Worm (Caenorhabditis elegans) whole organism, late embryonic: ENCODE measurements around the gene pms-2.
A peak's percentile ranks its signal among the peaks of the same experiment; 100 is the strongest.

Source experiments
- C08G9.2 ChIP-seq: sonication (generic microtip); optimal IDR thresholded peaks from 2 replicates; lab custom pipeline; 2016; ENCODE audit warnings: mild to moderate bottlenecking, missing genetic modification characterization, moderate library complexity, missing compliant biosample characterization
- C38D4.7 ChIP-seq: fragments of 200-800 bp; sonication (Bioruptor generic); optimal IDR thresholded peaks from 2 replicates; lab custom pipeline; 2018; ENCODE audit warnings: mild to moderate bottlenecking, missing genetic modification characterization, moderate library complexity, missing compliant biosample characterization
- F13H6.1 ChIP-seq: sonication (generic microtip); optimal IDR thresholded peaks from 2 replicates; lab custom pipeline; 2016; ENCODE audit warnings: missing genetic modification characterization, missing compliant biosample characterization
- K02D7.2 ChIP-seq: sonication (generic microtip); optimal IDR thresholded peaks from 2 replicates; lab custom pipeline; 2017; ENCODE audit warnings: mild to moderate bottlenecking, missing genetic modification characterization, missing compliant biosample characterization
- T23F11.4 ChIP-seq: fragments of 200-800 bp; sonication (Bioruptor generic); optimal IDR thresholded peaks from 2 replicates; lab custom pipeline; 2018; ENCODE audit warnings: mild to moderate bottlenecking, missing genetic modification characterization, missing compliant biosample characterization
- Y22D7AL.16 ChIP-seq: sonication (generic microtip); optimal IDR thresholded peaks from 2 replicates; lab custom pipeline; 2016; ENCODE audit warnings: missing genetic modification characterization, missing compliant biosample characterization
- ama-1 ChIP-seq: fragments of 150-350 bp; optimal IDR thresholded peaks from 2 replicates; lab custom pipeline; 2014
- ceh-14 ChIP-seq: sonication (generic microtip); optimal IDR thresholded peaks from 2 replicates; lab custom pipeline; 2016; ENCODE audit warnings: missing genotype, missing genetic modification characterization, missing compliant biosample characterization
- ceh-18 ChIP-seq: sonication (generic microtip); optimal IDR thresholded peaks from 2 replicates; lab custom pipeline; 2016; ENCODE audit warnings: missing genetic modification characterization, missing compliant biosample characterization
- ceh-19 ChIP-seq: fragments of 200-800 bp; sonication (Bioruptor generic); optimal IDR thresholded peaks from 2 replicates; lab custom pipeline; 2018; ENCODE audit warnings: mild to moderate bottlenecking, missing genetic modification characterization, missing compliant biosample characterization
- ceh-2 ChIP-seq: sonication (generic microtip); optimal IDR thresholded peaks from 2 replicates; lab custom pipeline; 2016; ENCODE audit warnings: missing genotype, missing genetic modification characterization, missing compliant biosample characterization
- ceh-31 ChIP-seq: sonication (generic microtip); optimal IDR thresholded peaks from 2 replicates; lab custom pipeline; 2016; ENCODE audit warnings: missing genetic modification characterization, missing compliant biosample characterization
- ceh-34 ChIP-seq: sonication (generic microtip); optimal IDR thresholded peaks from 2 replicates; lab custom pipeline; 2016; ENCODE audit warnings: mild to moderate bottlenecking, missing genetic modification characterization, missing compliant biosample characterization
- ceh-48 ChIP-seq: sonication (generic microtip); optimal IDR thresholded peaks from 2 replicates; lab custom pipeline; 2016; ENCODE audit warnings: missing genetic modification characterization, inconsistent platforms, missing compliant biosample characterization
- ceh-6 ChIP-seq: fragments of 200-800 bp; sonication (Bioruptor generic); optimal IDR thresholded peaks from 2 replicates; lab custom pipeline; 2018; ENCODE audit warnings: mild to moderate bottlenecking, missing genetic modification characterization, missing compliant biosample characterization
- ceh-9 ChIP-seq: sonication (generic microtip); optimal IDR thresholded peaks from 2 replicates; lab custom pipeline; 2016; ENCODE audit warnings: mild to moderate bottlenecking, missing genetic modification characterization, inconsistent platforms, missing compliant biosample characterization
- dmd-4 ChIP-seq: sonication (generic microtip); optimal IDR thresholded peaks from 2 replicates; lab custom pipeline; 2016; ENCODE audit warnings: borderline replicate concordance, missing genetic modification characterization, missing compliant biosample characterization
- dve-1 ChIP-seq: sonication (generic microtip); optimal IDR thresholded peaks from 2 replicates; lab custom pipeline; 2017; ENCODE audit warnings: antibody characterized with exemption, mild to moderate bottlenecking, missing genetic modification characterization, missing compliant biosample characterization
- elt-2 ChIP-seq: sonication (generic microtip); optimal IDR thresholded peaks from 2 replicates; lab custom pipeline; 2016; ENCODE audit warnings: missing genetic modification reagents, missing genetic modification characterization, missing compliant biosample characterization
- elt-4 ChIP-seq: sonication (generic microtip); optimal IDR thresholded peaks from 2 replicates; lab custom pipeline; 2016; ENCODE audit warnings: missing genetic modification characterization, missing compliant biosample characterization
- ets-4 ChIP-seq: sonication (generic microtip); optimal IDR thresholded peaks from 2 replicates; lab custom pipeline; 2016; ENCODE audit warnings: missing genetic modification characterization, missing compliant biosample characterization
- eyg-1 ChIP-seq: sonication (generic microtip); optimal IDR thresholded peaks from 2 replicates; lab custom pipeline; 2016; ENCODE audit warnings: missing genotype, missing genetic modification characterization, missing compliant biosample characterization
- fax-1 ChIP-seq: sonication (generic microtip); optimal IDR thresholded peaks from 2 replicates; lab custom pipeline; 2016; ENCODE audit warnings: missing genotype, missing genetic modification characterization, missing compliant biosample characterization
- fkh-10 ChIP-seq: fragments of 150-350 bp; optimal IDR thresholded peaks from 2 replicates; lab custom pipeline; 2014; ENCODE audit warnings: missing biosample characterization, missing genetic modification reagents, missing genetic modification characterization
- fkh-6 ChIP-seq: sonication (generic microtip); optimal IDR thresholded peaks from 2 replicates; lab custom pipeline; 2016; ENCODE audit warnings: missing genetic modification characterization, missing compliant biosample characterization
- gmeb-2 ChIP-seq: sonication (generic microtip); optimal IDR thresholded peaks from 2 replicates; lab custom pipeline; 2016; ENCODE audit warnings: missing genetic modification characterization, inconsistent platforms, missing compliant biosample characterization
- hlh-15 ChIP-seq: sonication (generic microtip); optimal IDR thresholded peaks from 2 replicates; lab custom pipeline; 2016; ENCODE audit warnings: missing genetic modification characterization, missing compliant biosample characterization
- hlh-30 ChIP-seq: sonication (generic microtip); optimal IDR thresholded peaks from 2 replicates; lab custom pipeline; 2017; ENCODE audit warnings: antibody characterized with exemption, missing genetic modification characterization, missing compliant biosample characterization; ENCODE audit not compliant: insufficient read depth
- hlh-8 ChIP-seq: sonication (generic microtip); optimal IDR thresholded peaks from 2 replicates; lab custom pipeline; 2016; ENCODE audit warnings: missing genotype, missing genetic modification characterization, missing compliant biosample characterization
- madf-2 ChIP-seq: sonication (generic microtip); optimal IDR thresholded peaks from 2 replicates; lab custom pipeline; 2017; ENCODE audit warnings: missing genetic modification characterization, missing compliant biosample characterization
- nhr-11 ChIP-seq: fragments of 150-350 bp; optimal IDR thresholded peaks from 2 replicates; lab custom pipeline; 2014; ENCODE audit warnings: missing biosample characterization, missing genetic modification characterization
- nhr-232 ChIP-seq: sonication (generic microtip); optimal IDR thresholded peaks from 2 replicates; lab custom pipeline; 2016; ENCODE audit warnings: missing genetic modification characterization, missing compliant biosample characterization
- npax-4 ChIP-seq: sonication (generic microtip); optimal IDR thresholded peaks from 2 replicates; lab custom pipeline; 2016; ENCODE audit warnings: missing genetic modification characterization, missing compliant biosample characterization
- pha-4 ChIP-seq: fragments of 150-350 bp; optimal IDR thresholded peaks from 2 replicates; lab custom pipeline; 2018; ENCODE audit warnings: missing biosample characterization, missing genetic modification reagents, missing genetic modification characterization
- pqm-1 ChIP-seq: sonication (generic microtip); optimal IDR thresholded peaks from 2 replicates; lab custom pipeline; 2016; ENCODE audit warnings: missing genetic modification characterization, missing compliant biosample characterization
- pros-1 ChIP-seq: fragments of 150-350 bp; optimal IDR thresholded peaks from 2 replicates; lab custom pipeline; 2014; ENCODE audit warnings: missing biosample characterization, missing genetic modification reagents, missing genetic modification characterization
- ref-2 ChIP-seq: sonication (generic microtip); optimal IDR thresholded peaks from 2 replicates; lab custom pipeline; 2016; ENCODE audit warnings: missing genetic modification characterization, missing compliant biosample characterization
- rnt-1 ChIP-seq: sonication (generic microtip); optimal IDR thresholded peaks from 2 replicates; lab custom pipeline; 2016; ENCODE audit warnings: missing genetic modification characterization, missing compliant biosample characterization
- tbx-2 ChIP-seq: sonication (generic microtip); optimal IDR thresholded peaks from 2 replicates; lab custom pipeline; 2016; ENCODE audit warnings: missing genetic modification characterization, missing compliant biosample characterization
- tbx-7 ChIP-seq: sonication (generic microtip); optimal IDR thresholded peaks from 2 replicates; lab custom pipeline; 2016; ENCODE audit warnings: missing genotype, missing genetic modification characterization, missing compliant biosample characterization
- unc-3 ChIP-seq, 2 experiments: fragments of 200-800 bp in 1 of 2; sonication (Bioruptor generic) in 1 of 2; sonication (generic microtip) in 1 of 2; conservative IDR thresholded peaks in 1 of 2; optimal IDR thresholded peaks in 1 of 2; 2 replicates each; pipeline versions ENCODE4 v1.3.6 to Lab custom; 2016 to 2022; ENCODE audit warnings: missing compliant biosample characterization in 2 of 2, missing genetic modification characterization in 2 of 2, missing genetic modification reagents in 1 of 2
- unc-55 ChIP-seq: sonication (generic microtip); optimal IDR thresholded peaks from 2 replicates; lab custom pipeline; 2017; ENCODE audit warnings: missing biosample characterization, missing genetic modification reagents, missing genetic modification characterization
- unc-86 ChIP-seq: sonication (generic microtip); optimal IDR thresholded peaks from 2 replicates; lab custom pipeline; 2016; ENCODE audit warnings: missing genetic modification characterization, missing compliant biosample characterization
- zip-5 ChIP-seq: sonication (generic microtip); optimal IDR thresholded peaks from 2 replicates; lab custom pipeline; 2016; ENCODE audit warnings: missing genetic modification characterization, missing compliant biosample characterization
- ztf-16 ChIP-seq: sonication (generic microtip); optimal IDR thresholded peaks from 2 replicates; lab custom pipeline; 2017; ENCODE audit warnings: missing genetic modification characterization, missing compliant biosample characterization

Gene pms-2

ce11 chrV:11533365-11533949 lies 36.9 kb downstream of the pms-2 start:
- no peak for TF ChIP-seq elt-4
- no peak for TF ChIP-seq unc-86 (tag; lab: Kevin White, UChicago)
- no peak for TF ChIP-seq dmd-4
- no peak for TF ChIP-seq ceh-19
- no peak for TF ChIP-seq ceh-14 (tag; lab: Kevin White, UChicago)
- TF ChIP-seq fax-1 (tag; lab: Kevin White, UChicago), result no peak
- no peak for TF ChIP-seq ceh-2 (tag; lab: Kevin White, UChicago)
- no peak for TF ChIP-seq ztf-16
- TF ChIP-seq pha-4 (tag; lab: Kevin White, UChicago), result no peak
- TF ChIP-seq tbx-7 (tag; lab: Kevin White, UChicago), result no peak
- TF ChIP-seq C38D4.7, result no peak
- TF ChIP-seq unc-55 (GFP tag; lab: Kevin White, UChicago), result no peak
- no peak for TF ChIP-seq ceh-34 (tag; lab: Kevin White, UChicago)

- no peak for TF ChIP-seq ama-1 (lab: Kevin White, UChicago)
- no peak for TF ChIP-seq dmd-4
- no peak for TF ChIP-seq F13H6.1 (tag; lab: Kevin White, UChicago)
- TF ChIP-seq fkh-10 (GFP tag; lab: Kevin White, UChicago), result no peak
- TF ChIP-seq ets-4 (tag; lab: Kevin White, UChicago), result no peak
- TF ChIP-seq gmeb-2, result no peak
- TF ChIP-seq ceh-2 (tag; lab: Kevin White, UChicago), result no peak
- no peak for TF ChIP-seq ceh-31
- no peak for TF ChIP-seq pha-4 (tag; lab: Kevin White, UChicago)
- no peak for TF ChIP-seq C08G9.2 (tag; lab: Kevin White, UChicago)
- TF ChIP-seq ref-2 (tag; lab: Kevin White, UChicago), result no peak
- no peak for TF ChIP-seq pros-1 (tag; lab: Kevin White, UChicago)
Observed at ce11 chrV:11532964-11533363, 37.4 kb downstream of the pms-2 start.

ce11 chrV:11532535-11532853 lies 37.9 kb downstream of the pms-2 start:
- no peak for TF ChIP-seq elt-2 (tag; lab: Kevin White, UChicago)
- no peak for TF ChIP-seq hlh-15
- no peak for TF ChIP-seq ceh-9 (tag; lab: Kevin White, UChicago)
- no peak for TF ChIP-seq zip-5 (tag; lab: Kevin White, UChicago)
- TF ChIP-seq C38D4.7, result no peak
- TF ChIP-seq unc-3 (GFP tag; conservative IDR thresholded peaks at IDR 0.05; lab: Robert Waterston, UW), result no peak
- TF ChIP-seq unc-3 (tag; optimal IDR thresholded peaks at IDR 0.05; lab: Kevin White, UChicago), result no peak
- no peak for TF ChIP-seq dve-1 (tag; lab: Kevin White, UChicago)
- no peak for TF ChIP-seq ceh-34 (tag; lab: Kevin White, UChicago)
- no peak for TF ChIP-seq tbx-2 (tag; lab: Kevin White, UChicago)
- no peak for TF ChIP-seq ztf-16
- no peak for TF ChIP-seq pha-4 (tag; lab: Kevin White, UChicago)
- no peak for TF ChIP-seq ets-4 (tag; lab: Kevin White, UChicago)
- TF ChIP-seq tbx-7 (tag; lab: Kevin White, UChicago), result no peak
- no peak for TF ChIP-seq T23F11.4

- TF ChIP-seq hlh-30 (tag; lab: Kevin White, UChicago), result peak; percentile 32
- no peak for TF ChIP-seq fkh-10 (GFP tag; lab: Kevin White, UChicago)
- no peak for TF ChIP-seq ceh-6 (GFP tag; lab: Kevin White, UChicago)
- peak; percentile 30 for TF ChIP-seq ztf-16
- TF ChIP-seq rnt-1, result peak; percentile 55
- TF ChIP-seq gmeb-2, result no peak
- no peak for TF ChIP-seq eyg-1 (tag; lab: Kevin White, UChicago)
- TF ChIP-seq Y22D7AL.16 (tag; lab: Kevin White, UChicago), result no peak
- TF ChIP-seq nhr-11 (tag; lab: Kevin White, UChicago), result no peak
- TF ChIP-seq fkh-6, result no peak
- TF ChIP-seq pros-1 (tag; lab: Kevin White, UChicago), result no peak
- TF ChIP-seq nhr-232, result no peak
- TF ChIP-seq npax-4 (tag; lab: Kevin White, UChicago), result no peak
- TF ChIP-seq tbx-2 (tag; lab: Kevin White, UChicago), result peak; percentile 55
- TF ChIP-seq F13H6.1 (tag; lab: Kevin White, UChicago), result peak; percentile 6
- TF ChIP-seq ceh-18 (tag; lab: Kevin White, UChicago), result peak; percentile 96
- no peak for TF ChIP-seq madf-2
- TF ChIP-seq ref-2 (tag; lab: Kevin White, UChicago), result no peak
- no peak for TF ChIP-seq K02D7.2 (tag; lab: Kevin White, UChicago)
- peak; percentile 4 for TF ChIP-seq pqm-1 (tag; lab: Kevin White, UChicago)
- TF ChIP-seq hlh-8, result peak; percentile 92
- no peak for TF ChIP-seq ceh-2 (tag; lab: Kevin White, UChicago)
- peak; percentile 33 for TF ChIP-seq ets-4 (tag; lab: Kevin White, UChicago)
- TF ChIP-seq ceh-48, result no peak
- peak; percentile 18 for TF ChIP-seq T23F11.4
Observed at ce11 chrV:11531831-11532534, 38.4 kb downstream of the pms-2 start.
